Worm (Caenorhabditis elegans): ENCODE results near the gene B0034.4.
"Not testable (repeated sequence)": the region's sequence is repeated elsewhere in the genome, so short reads cannot be mapped to it uniquely, and the experiment has no call there.

The B0034.4 gene

ce11 chrII:5969303-5969702, at the start of gene B0034.4:
TSS of gene B0034.4 (minus strand) at chrII:5969531.
- TF ChIP-seq klf-2 (GFP tag; conservative IDR thresholded peaks at IDR 0.05) (no peak), T22C8.4 (GFP tag; IDR thresholded peaks at IDR 0.05) (no peak), med-1 (GFP tag; optimal IDR thresholded peaks at IDR 0.05; ENCODE audit: insufficient read depth) (no peak), ztf-23 (GFP tag; IDR thresholded peaks at IDR 0.05) (no peak), ztf-29 (GFP tag; IDR thresholded peaks at IDR 0.05) (no peak), tab-1 (GFP tag; IDR thresholded peaks at IDR 0.05) (no peak), cog-1 (tag; optimal IDR thresholded peaks at IDR 0.05) (no peak), ref-1 (GFP tag; conservative IDR thresholded peaks at IDR 0.05) (no peak), flt-1 (GFP tag; IDR thresholded peaks at IDR 0.05) (no peak)

- TF ChIP-seq cog-1 (tag; optimal IDR thresholded peaks at IDR 0.05) (no peak), tab-1 (GFP tag; IDR thresholded peaks at IDR 0.05) (no peak), med-1 (GFP tag; optimal IDR thresholded peaks at IDR 0.05; ENCODE audit: insufficient read depth) (no peak), flt-1 (GFP tag; IDR thresholded peaks at IDR 0.05) (no peak), ztf-29 (GFP tag; IDR thresholded peaks at IDR 0.05) (no peak), T22C8.4 (GFP tag; IDR thresholded peaks at IDR 0.05) (no peak), ref-1 (GFP tag; conservative IDR thresholded peaks at IDR 0.05) (no peak), ztf-23 (GFP tag; IDR thresholded peaks at IDR 0.05) (no peak), klf-2 (GFP tag; conservative IDR thresholded peaks at IDR 0.05) (no peak)
Observed at ce11 chrII:6016410-6016809, 47.1 kb upstream of the B0034.4 start, which contains the start of gene ZK84.5. TSS of gene ZK84.5 (minus strand) at chrII:6016510.

ce11 chrII:6014057-6014456, 44.7 kb upstream of the B0034.4 start, which contains the start of gene ZK84.2:
TSS of gene ZK84.2 (plus strand) at chrII:6014357.
- TF ChIP-seq klf-2 (GFP tag; conservative IDR thresholded peaks at IDR 0.05); cog-1 (tag; optimal IDR thresholded peaks at IDR 0.05); ztf-29 (GFP tag; IDR thresholded peaks at IDR 0.05): not testable (repeated sequence)

- TF ChIP-seq cog-1 (tag; optimal IDR thresholded peaks at IDR 0.05) = no peak
- no peak for TF ChIP-seq ref-1 (GFP tag; conservative IDR thresholded peaks at IDR 0.05)
- no peak for TF ChIP-seq tab-1 (GFP tag; IDR thresholded peaks at IDR 0.05)
- no peak for TF ChIP-seq flt-1 (GFP tag; IDR thresholded peaks at IDR 0.05)
- TF ChIP-seq T22C8.4 (GFP tag; IDR thresholded peaks at IDR 0.05) = no peak
Observed at ce11 chrII:6010544-6010943, 41.2 kb upstream of the B0034.4 start, which contains the start of gene ins-20. TSS of gene ins-20 (plus strand) at chrII:6010844.

- not testable (repeated sequence) for TF ChIP-seq T22C8.4 (GFP tag; IDR thresholded peaks at IDR 0.05); klf-2 (GFP tag; conservative IDR thresholded peaks at IDR 0.05); ref-1 (GFP tag; conservative IDR thresholded peaks at IDR 0.05)
Observed at ce11 chrII:6008887-6009286, 39.6 kb upstream of the B0034.4 start, which contains the start of gene ZK84.4. TSS of gene ZK84.4 (minus strand) at chrII:6008987.

ce11 chrII:6001004-6001403, 31.7 kb upstream of the B0034.4 start:
- no peak for TF ChIP-seq ztf-29 (GFP tag; IDR thresholded peaks at IDR 0.05)
- no peak for TF ChIP-seq cog-1 (tag; optimal IDR thresholded peaks at IDR 0.05)
- no peak for TF ChIP-seq ztf-23 (GFP tag; IDR thresholded peaks at IDR 0.05)
- no peak for TF ChIP-seq med-1 (GFP tag; optimal IDR thresholded peaks at IDR 0.05; ENCODE audit: insufficient read depth)
- no peak for TF ChIP-seq klf-2 (GFP tag; conservative IDR thresholded peaks at IDR 0.05)
- no peak for TF ChIP-seq tab-1 (GFP tag; IDR thresholded peaks at IDR 0.05)
- TF ChIP-seq flt-1 (GFP tag; IDR thresholded peaks at IDR 0.05) = no peak
- no peak for TF ChIP-seq T22C8.4 (GFP tag; IDR thresholded peaks at IDR 0.05)
- TF ChIP-seq ref-1 (GFP tag; conservative IDR thresholded peaks at IDR 0.05) = no peak

- TF ChIP-seq flt-1 (GFP tag; IDR thresholded peaks at IDR 0.05) (no peak), ztf-23 (GFP tag; IDR thresholded peaks at IDR 0.05) (no peak), med-1 (GFP tag; optimal IDR thresholded peaks at IDR 0.05; ENCODE audit: insufficient read depth) (no peak), ref-1 (GFP tag; conservative IDR thresholded peaks at IDR 0.05) (no peak), T22C8.4 (GFP tag; IDR thresholded peaks at IDR 0.05) (no peak), tab-1 (GFP tag; IDR thresholded peaks at IDR 0.05) (no peak), cog-1 (tag; optimal IDR thresholded peaks at IDR 0.05) (no peak), ztf-29 (GFP tag; IDR thresholded peaks at IDR 0.05) (no peak), klf-2 (GFP tag; conservative IDR thresholded peaks at IDR 0.05) (no peak)
Observed at ce11 chrII:6000136-6000535, 30.8 kb upstream of the B0034.4 start, which contains the start of gene ins-6. TSS of gene ins-6 (plus strand) at chrII:6000436.

ce11 chrII:5997257-5997656, 27.9 kb upstream of the B0034.4 start, which contains the start of gene ins-5:
TSS of gene ins-5 (plus strand) at chrII:5997557.
- no peak for TF ChIP-seq flt-1 (GFP tag; IDR thresholded peaks at IDR 0.05)
- TF ChIP-seq cog-1 (tag; optimal IDR thresholded peaks at IDR 0.05) = no peak
- TF ChIP-seq tab-1 (GFP tag; IDR thresholded peaks at IDR 0.05) = no peak
- TF ChIP-seq T22C8.4 (GFP tag; IDR thresholded peaks at IDR 0.05) = no peak
- no peak for TF ChIP-seq ztf-29 (GFP tag; IDR thresholded peaks at IDR 0.05)
- no peak for TF ChIP-seq klf-2 (GFP tag; conservative IDR thresholded peaks at IDR 0.05)
- no peak for TF ChIP-seq ref-1 (GFP tag; conservative IDR thresholded peaks at IDR 0.05)
- TF ChIP-seq ztf-23 (GFP tag; IDR thresholded peaks at IDR 0.05) = no peak
- no peak for TF ChIP-seq med-1 (GFP tag; optimal IDR thresholded peaks at IDR 0.05; ENCODE audit: insufficient read depth)

ce11 chrII:5996066-5996465, 26.7 kb upstream of the B0034.4 start, which contains the start of gene ins-4:
TSS of gene ins-4 (plus strand) at chrII:5996366.
- TF ChIP-seq ref-1 (GFP tag; conservative IDR thresholded peaks at IDR 0.05) = no peak
- TF ChIP-seq ztf-23 (GFP tag; IDR thresholded peaks at IDR 0.05) = no peak
- TF ChIP-seq klf-2 (GFP tag; conservative IDR thresholded peaks at IDR 0.05) = no peak
- no peak for TF ChIP-seq flt-1 (GFP tag; IDR thresholded peaks at IDR 0.05)
- TF ChIP-seq cog-1 (tag; optimal IDR thresholded peaks at IDR 0.05) = no peak
- TF ChIP-seq tab-1 (GFP tag; IDR thresholded peaks at IDR 0.05) = no peak
- no peak for TF ChIP-seq med-1 (GFP tag; optimal IDR thresholded peaks at IDR 0.05; ENCODE audit: insufficient read depth)

- TF ChIP-seq klf-2 (GFP tag; conservative IDR thresholded peaks at IDR 0.05) (no peak), ztf-29 (GFP tag; IDR thresholded peaks at IDR 0.05) (no peak), T22C8.4 (GFP tag; IDR thresholded peaks at IDR 0.05) (no peak), flt-1 (GFP tag; IDR thresholded peaks at IDR 0.05) (no peak), cog-1 (tag; optimal IDR thresholded peaks at IDR 0.05) (no peak), ref-1 (GFP tag; conservative IDR thresholded peaks at IDR 0.05) (no peak), tab-1 (GFP tag; IDR thresholded peaks at IDR 0.05) (no peak), ztf-23 (GFP tag; IDR thresholded peaks at IDR 0.05) (no peak), med-1 (GFP tag; optimal IDR thresholded peaks at IDR 0.05; ENCODE audit: insufficient read depth) (no peak)
Observed at ce11 chrII:5990668-5991067, 21.3 kb upstream of the B0034.4 start, which contains the start of gene ins-3. TSS of gene ins-3 (minus strand) at chrII:5990768.

Data from whole organism, midembryonic.